Fruit fly (Drosophila melanogaster): Measurements from ENCODE around the gene RhoGAP16F.

RhoGAP16F gene

dm6 chrX:18058108-18058507 lies 34.8 kb upstream of the RhoGAP16F start (continued):
- TF ChIP-seq CG13424 (tag; optimal IDR thresholded peaks at IDR 0.05): peak; percentile 26
- peak; percentile 66 for TF ChIP-seq CG2678 (tag; optimal IDR thresholded peaks at IDR 0.05)
- peak; percentile 66 for TF ChIP-seq CG18599 (GFP tag; optimal IDR thresholded peaks at IDR 0.05)
- peak; percentile 9 for TF ChIP-seq caup (GFP tag; optimal IDR thresholded peaks at IDR 0.05; ENCODE audit: severe bottlenecking)
- peak; percentile 15 for TF ChIP-seq cwo (GFP tag; optimal IDR thresholded peaks at IDR 0.05)

- peak; percentile 11; the same call in 1 of the 2 replicates for TF ChIP-seq E2f2 (GFP tag; IDR thresholded peaks at IDR 0.05)
- TF ChIP-seq CG13894 (tag; optimal IDR thresholded peaks at IDR 0.05): peak; percentile 99
- TF ChIP-seq MBD-R2 (GFP tag; IDR thresholded peaks at IDR 0.05): no peak
- no peak for TF ChIP-seq Awh (GFP tag; IDR thresholded peaks at IDR 0.05)
- no peak for TF ChIP-seq CG13296 (GFP tag; optimal IDR thresholded peaks at IDR 0.05)
- peak; percentile 78 for TF ChIP-seq crol (GFP tag; IDR thresholded peaks at IDR 0.05)
- peak; percentile 59 for TF ChIP-seq ftz-f1 (GFP tag; optimal IDR thresholded peaks at IDR 0.05)
- peak; percentile 95 for TF ChIP-seq scrt (GFP tag; optimal IDR thresholded peaks at IDR 0.05)
- peak; percentile 38 for TF ChIP-seq CTCF (GFP tag; optimal IDR thresholded peaks at IDR 0.05)
- peak; percentile 61; the same call in 1 of the 4 replicates for TF ChIP-seq chinmo (GFP tag; IDR thresholded peaks at IDR 0.05; ENCODE audit: partially characterized antibody)
- peak; percentile 96 for TF ChIP-seq Deaf1 (tag; optimal IDR thresholded peaks at IDR 0.05)
- TF ChIP-seq Adf1 (GFP tag; IDR thresholded peaks at IDR 0.05): peak; percentile 94
These were observed 29.7 kb upstream of the RhoGAP16F start, which contains the start of gene Sh for dm6 chrX:18063144-18063772. Sh (minus strand) TSS chrX:18063247.

dm6 chrX:18064183-18064582 lies 28.8 kb upstream of the RhoGAP16F start, which contains the start of gene Dhc16F:
Dhc16F (plus strand) TSS chrX:18064483.
- TF ChIP-seq seq (GFP tag; IDR thresholded peaks at IDR 0.05) (no peak), Meics (GFP tag; optimal IDR thresholded peaks at IDR 0.05) (no peak), jigr1 (GFP tag; IDR thresholded peaks at IDR 0.05) (no peak), CG33557 (GFP tag; optimal IDR thresholded peaks at IDR 0.05) (no peak)

dm6 chrX:18082674-18083073 lies 10.3 kb upstream of the RhoGAP16F start:
- TF ChIP-seq YL-1 (GFP tag; optimal IDR thresholded peaks at IDR 0.05): peak; percentile 1
- TF ChIP-seq CG9727 (GFP tag; optimal IDR thresholded peaks at IDR 0.05): no peak
- TF ChIP-seq CG6813 (GFP tag; optimal IDR thresholded peaks at IDR 0.05): peak; percentile 28
- TF ChIP-seq CG15514 (GFP tag; optimal IDR thresholded peaks at IDR 0.05): peak; percentile 51
- TF ChIP-seq CG1233 (GFP tag; optimal IDR thresholded peaks at IDR 0.05): peak; percentile 25
- peak; percentile 57 for TF ChIP-seq exex (tag; optimal IDR thresholded peaks at IDR 0.05)
- no peak for TF ChIP-seq CG15601 (tag; optimal IDR thresholded peaks at IDR 0.05)
- peak; percentile 10 for TF ChIP-seq BtbVII (GFP tag; optimal IDR thresholded peaks at IDR 0.05)
- TF ChIP-seq CG5180 (GFP tag; optimal IDR thresholded peaks at IDR 0.05): peak; percentile 8
- TF ChIP-seq CG4328 (GFP tag; optimal IDR thresholded peaks at IDR 0.05): peak; percentile 30
- peak; percentile 63 for TF ChIP-seq caup (GFP tag; optimal IDR thresholded peaks at IDR 0.05; ENCODE audit: severe bottlenecking)
- TF ChIP-seq ci (GFP tag; IDR thresholded peaks at IDR 0.05): peak; percentile 53; the same call in 1 of the 3 replicates
- TF ChIP-seq Hmr (GFP tag; optimal IDR thresholded peaks at IDR 0.05): peak; percentile 67
- TF ChIP-seq CG6765 (GFP tag; optimal IDR thresholded peaks at IDR 0.05): peak; percentile 59
- peak; percentile 51 for TF ChIP-seq Asciz (GFP tag; optimal IDR thresholded peaks at IDR 0.05)
- TF ChIP-seq fd3F (GFP tag; optimal IDR thresholded peaks at IDR 0.05): peak; percentile 34
- TF ChIP-seq schlank (tag; optimal IDR thresholded peaks at IDR 0.05): peak; percentile 28
- peak; percentile 62 for TF ChIP-seq CrebB (tag; optimal IDR thresholded peaks at IDR 0.05)
- TF ChIP-seq CG8281 (tag; optimal IDR thresholded peaks at IDR 0.05): peak; percentile 21
- TF ChIP-seq kni (GFP tag; optimal IDR thresholded peaks at IDR 0.05): no peak
- peak; percentile 37 for TF ChIP-seq CG3281 (GFP tag; optimal IDR thresholded peaks at IDR 0.05)
- TF ChIP-seq Dbx (GFP tag; IDR thresholded peaks at IDR 0.05): 0 out of 3 replicates have a peak, but pooled peaks have one; percentile 43
- TF ChIP-seq ash1 (GFP tag; optimal IDR thresholded peaks at IDR 0.05): peak; percentile 11
- TF ChIP-seq Meics (GFP tag; optimal IDR thresholded peaks at IDR 0.05): peak; percentile 47
- peak; percentile 47 for TF ChIP-seq wek (GFP tag; optimal IDR thresholded peaks at IDR 0.05)

Measured in whole organism, embryonic.